Worm (Caenorhabditis elegans) whole organism, young adult: ENCODE data around the gene fbxa-151.

Experiments
- ama-1 ChIP-seq, 3 experiments: fragments of 150-350 bp in 1 of 3; sonication (generic microtip) in 2 of 3; optimal IDR thresholded peaks; 2 replicates each; lab custom pipeline; 2014 to 2018; ENCODE audit warnings: missing biosample characterization in 2 of 3, missing genetic modification characterization in 2 of 3, missing genetic modification reagents in 2 of 3
- ceh-40 ChIP-seq: fragments of 200-800 bp; sonication (Bioruptor generic); IDR thresholded peaks from 2 replicates; pipeline ENCODE4 v1.3.6; 2022; ENCODE audit warnings: missing genetic modification characterization, missing compliant biosample characterization
- ceh-79 ChIP-seq: sonication (generic microtip); optimal IDR thresholded peaks from 2 replicates; lab custom pipeline; 2017; ENCODE audit warnings: mild to moderate bottlenecking, missing genetic modification characterization, missing compliant biosample characterization
- snpc-4 ChIP-seq, 5 experiments: fragments of 150-350 bp in 1 of 5; sonication (generic microtip) in 4 of 5; optimal IDR thresholded peaks; 2 replicates each; lab custom pipeline; 2014 to 2018; ENCODE audit warnings: missing genetic modification characterization in 5 of 5, missing biosample characterization in 3 of 5, antibody characterized with exemption in 2 of 5, mild to moderate bottlenecking in 2 of 5, missing compliant biosample characterization in 2 of 5, missing genotype in 2 of 5, moderate library complexity in 2 of 5, missing genetic modification reagents in 1 of 5
- unc-62 ChIP-seq: fragments of 150-350 bp; optimal IDR thresholded peaks from 2 replicates; lab custom pipeline; 2014; ENCODE audit warnings: missing biosample characterization, missing genetic modification reagents, missing genetic modification characterization
- zfh-2 ChIP-seq: fragments of 200-800 bp; sonication (Bioruptor generic); conservative IDR thresholded peaks from 2 replicates; pipeline ENCODE4 v1.3.6; 2022; ENCODE audit warnings: missing genetic modification reagents, missing genetic modification characterization, missing compliant biosample characterization

ce11 chrIII:1243199-1243598, 23.5 kb downstream of the fbxa-151 start, which contains the start of gene fbxa-63:
- TF ChIP-seq snpc-4 (GFP tag; optimal IDR thresholded peaks at IDR 0.05; lab: Kevin White, UChicago) (no peak), snpc-4 (tag; optimal IDR thresholded peaks at IDR 0.05; lab: Kevin White, UChicago) (no peak), zfh-2 (GFP tag; lab: Robert Waterston, UW) (no peak), unc-62 (GFP tag; lab: Kevin White, UChicago) (no peak), ceh-79 (tag; lab: Kevin White, UChicago) (no peak), ama-1 (optimal IDR thresholded peaks at IDR 0.05; lab: Kevin White, UChicago) (no peak), ama-1 (GFP tag; optimal IDR thresholded peaks at IDR 0.05; lab: Kevin White, UChicago) (no peak), ceh-40 (GFP tag; lab: Robert Waterston, UW) (no peak)
